3 worm cellular contexts compared by ENCODE assay signal in genomic region chrV:10729456-10729904, ce11.
TF ChIP-seq lines count a peak whose summit lies in the region.

No protein-coding gene starts in this region.

TF ChIP-seq in whole organism, L1 larva, 84 proteins besides CTCF, POLR2A, EP300 and RAD21 (continued from another document):
- no peak for TF ChIP-seq zag-1 (tag; optimal IDR thresholded peaks at IDR 0.05; lab: Kevin White, UChicago)
- TF ChIP-seq C34B4.2 (tag; optimal IDR thresholded peaks at IDR 0.05; lab: Kevin White, UChicago): no peak
- TF ChIP-seq skn-1 (tag; optimal IDR thresholded peaks at IDR 0.05; lab: Kevin White, UChicago): peak; percentile 12
- no peak for TF ChIP-seq efl-1 (optimal IDR thresholded peaks at IDR 0.05; lab: Kevin White, UChicago)
- peak in 1 of 2 experiments; percentile 94 for TF ChIP-seq efl-1 (GFP tag; optimal IDR thresholded peaks at IDR 0.05 in 1 of 2; lab: Kevin White, UChicago)
- peak in 1 of 2 experiments; percentile 64 for TF ChIP-seq lin-35 (GFP tag; optimal IDR thresholded peaks at IDR 0.05; lab: Kevin White, UChicago)
- TF ChIP-seq xbp-1 (tag; optimal IDR thresholded peaks at IDR 0.05; lab: Kevin White, UChicago): no peak
- peak; percentile 84 for TF ChIP-seq nhr-20 (tag; optimal IDR thresholded peaks at IDR 0.05; lab: Kevin White, UChicago)
- TF ChIP-seq hpl-2 (GFP tag; optimal IDR thresholded peaks at IDR 0.05; lab: Kevin White, UChicago): peak; percentile 21
- TF ChIP-seq mdl-1 (tag; optimal IDR thresholded peaks at IDR 0.05; lab: Kevin White, UChicago): peak in 1 of 2 experiments; percentile 72
- TF ChIP-seq elt-2 (tag; optimal IDR thresholded peaks at IDR 0.05; lab: Kevin White, UChicago): peak; percentile 92
- TF ChIP-seq blmp-1 (tag; optimal IDR thresholded peaks at IDR 0.05; lab: Kevin White, UChicago): peak; percentile 68
- peak; percentile 47 for TF ChIP-seq tbx-2 (tag; optimal IDR thresholded peaks at IDR 0.05; lab: Kevin White, UChicago)
- TF ChIP-seq elt-3 (tag; optimal IDR thresholded peaks at IDR 0.05; lab: Kevin White, UChicago): peak in 2 of 6 experiments; percentile 16 to 57
- no peak for TF ChIP-seq ztf-11 (tag; optimal IDR thresholded peaks at IDR 0.05; lab: Kevin White, UChicago)

TF ChIP-seq in whole organism, L2 larva, 48 proteins besides CTCF, POLR2A, EP300 and RAD21 (continued from another document):
- peak; percentile 46 for TF ChIP-seq blmp-1 (tag; optimal IDR thresholded peaks at IDR 0.05; lab: Kevin White, UChicago; ENCODE audit: insufficient read depth)
- TF ChIP-seq nhr-21 (tag; optimal IDR thresholded peaks at IDR 0.05; lab: Kevin White, UChicago): peak; percentile 25
- no peak for TF ChIP-seq nhr-237 (tag; optimal IDR thresholded peaks at IDR 0.05; lab: Kevin White, UChicago)
- TF ChIP-seq ztf-4 (tag; optimal IDR thresholded peaks at IDR 0.05; lab: Kevin White, UChicago): no peak
- peak; percentile 34 for TF ChIP-seq gmeb-1 (tag; optimal IDR thresholded peaks at IDR 0.05; lab: Kevin White, UChicago)
- peak; percentile 74 for TF ChIP-seq egl-27 (tag; optimal IDR thresholded peaks at IDR 0.05; lab: Kevin White, UChicago)
- TF ChIP-seq mbf-1 (tag; optimal IDR thresholded peaks at IDR 0.05; lab: Kevin White, UChicago): no peak
- TF ChIP-seq nhr-6 (tag; optimal IDR thresholded peaks at IDR 0.05; lab: Kevin White, UChicago): no peak
- TF ChIP-seq mab-5 (tag; optimal IDR thresholded peaks at IDR 0.05; lab: Kevin White, UChicago): no peak
- TF ChIP-seq aly-2 (tag; optimal IDR thresholded peaks at IDR 0.05; lab: Kevin White, UChicago): no peak
- peak; percentile 61 for TF ChIP-seq crh-2 (tag; optimal IDR thresholded peaks at IDR 0.05; lab: Kevin White, UChicago)
- TF ChIP-seq ztf-11 (tag; optimal IDR thresholded peaks at IDR 0.05; lab: Kevin White, UChicago): no peak
- TF ChIP-seq zag-1 (tag; optimal IDR thresholded peaks at IDR 0.05; lab: Kevin White, UChicago): no peak
- no peak for TF ChIP-seq ztf-1 (GFP tag; conservative IDR thresholded peaks at IDR 0.05; lab: Robert Waterston, UW)
- TF ChIP-seq Y55F3AM.14 (GFP tag; optimal IDR thresholded peaks at IDR 0.05; lab: Kevin White, UChicago): peak; percentile 78
- TF ChIP-seq elt-1 (tag; optimal IDR thresholded peaks at IDR 0.05; lab: Kevin White, UChicago): no peak
- no peak for TF ChIP-seq nhr-11 (tag; optimal IDR thresholded peaks at IDR 0.05; lab: Kevin White, UChicago)
- no peak for TF ChIP-seq C34F6.9 (tag; optimal IDR thresholded peaks at IDR 0.05; lab: Kevin White, UChicago)
- TF ChIP-seq ama-1 (optimal IDR thresholded peaks at IDR 0.05; lab: Kevin White, UChicago): no peak
- TF ChIP-seq ZK546.5 (tag; optimal IDR thresholded peaks at IDR 0.05; lab: Kevin White, UChicago): no peak
- no peak for TF ChIP-seq skn-1 (tag; optimal IDR thresholded peaks at IDR 0.05; lab: Kevin White, UChicago)
- TF ChIP-seq nhr-129 (tag; optimal IDR thresholded peaks at IDR 0.05; lab: Kevin White, UChicago): peak; percentile 71
- no peak for TF ChIP-seq lin-13 (GFP tag; optimal IDR thresholded peaks at IDR 0.05; lab: Kevin White, UChicago)
- TF ChIP-seq F13H6.1 (tag; optimal IDR thresholded peaks at IDR 0.05; lab: Kevin White, UChicago): peak; percentile 60
- TF ChIP-seq peb-1 (tag; optimal IDR thresholded peaks at IDR 0.05; lab: Kevin White, UChicago): no peak
- no peak for TF ChIP-seq lin-39 (tag; optimal IDR thresholded peaks at IDR 0.05; lab: Kevin White, UChicago)
- TF ChIP-seq nhr-12 (tag; optimal IDR thresholded peaks at IDR 0.05; lab: Kevin White, UChicago): no peak

TF ChIP-seq in whole organism, L4 larva, 104 proteins besides CTCF, POLR2A, EP300 and RAD21 (continued from another document):
- peak in 1 of 2 experiments; percentile 86 for TF ChIP-seq unc-62 (GFP tag; optimal IDR thresholded peaks at IDR 0.05 in 1 of 2; lab: Kevin White, UChicago)
- no peak for TF ChIP-seq unc-62 (tag; optimal IDR thresholded peaks at IDR 0.05; lab: Kevin White, UChicago)
- TF ChIP-seq lsy-2 (tag; optimal IDR thresholded peaks at IDR 0.05; lab: Kevin White, UChicago): peak in 1 of 2 experiments; percentile 47
- TF ChIP-seq lin-29 (GFP tag; IDR thresholded peaks at IDR 0.05; lab: Robert Waterston, UW): no peak
- no peak for TF ChIP-seq F37D6.2 (tag; optimal IDR thresholded peaks at IDR 0.05; lab: Kevin White, UChicago)
- TF ChIP-seq nhr-6 (tag; optimal IDR thresholded peaks at IDR 0.05; lab: Kevin White, UChicago): no peak
- TF ChIP-seq egl-27 (tag; optimal IDR thresholded peaks at IDR 0.05; lab: Kevin White, UChicago): no peak
- 0 out of 2 replicates have a peak, but pooled peaks have one; percentile 11 for TF ChIP-seq pha-4 (GFP tag; IDR thresholded peaks at IDR 0.05; lab: Robert Waterston, UW)
- TF ChIP-seq pha-4 (tag; optimal IDR thresholded peaks at IDR 0.05; lab: Kevin White, UChicago): no peak
- peak in 1 of 2 experiments; percentile 10 for TF ChIP-seq hif-1 (tag; optimal IDR thresholded peaks at IDR 0.05; lab: Kevin White, UChicago)
- peak; percentile 29 for TF ChIP-seq mes-2 (tag; optimal IDR thresholded peaks at IDR 0.05; lab: Kevin White, UChicago; ENCODE audit: poor library complexity, severe bottlenecking)
- peak; percentile 23 for TF ChIP-seq gei-8 (GFP tag; optimal IDR thresholded peaks at IDR 0.05; lab: Kevin White, UChicago)
- TF ChIP-seq nhr-28 (tag; optimal IDR thresholded peaks at IDR 0.05; lab: Kevin White, UChicago): peak; percentile 99
- peak; percentile 43 for TF ChIP-seq dve-1 (tag; optimal IDR thresholded peaks at IDR 0.05; lab: Kevin White, UChicago; ENCODE audit: insufficient read depth)
- TF ChIP-seq lin-15B (tag; optimal IDR thresholded peaks at IDR 0.05; lab: Kevin White, UChicago): no peak
- TF ChIP-seq hlh-30 (tag; optimal IDR thresholded peaks at IDR 0.05; lab: Kevin White, UChicago; ENCODE audit: insufficient read depth): peak; percentile 76
- no peak for TF ChIP-seq ztf-11 (tag; optimal IDR thresholded peaks at IDR 0.05; lab: Kevin White, UChicago)
- peak; percentile 53 for TF ChIP-seq nhr-10 (tag; optimal IDR thresholded peaks at IDR 0.05; lab: Kevin White, UChicago)
- TF ChIP-seq daf-16 (GFP tag; optimal IDR thresholded peaks at IDR 0.05; lab: Kevin White, UChicago): no peak
- peak; percentile 80 for TF ChIP-seq daf-16 (tag; optimal IDR thresholded peaks at IDR 0.05; lab: Kevin White, UChicago)
- TF ChIP-seq pqm-1 (tag; optimal IDR thresholded peaks at IDR 0.05; lab: Kevin White, UChicago): peak; percentile 84
- TF ChIP-seq nhr-48 (tag; optimal IDR thresholded peaks at IDR 0.05; lab: Kevin White, UChicago): peak; percentile 91
- TF ChIP-seq dmd-6 (GFP tag; IDR thresholded peaks at IDR 0.05; lab: Robert Waterston, UW): peak; percentile 87
- peak; percentile 46 for TF ChIP-seq cey-2 (tag; optimal IDR thresholded peaks at IDR 0.05; lab: Kevin White, UChicago; ENCODE audit: borderline replicate concordance, insufficient read depth)
- peak; percentile 42 for TF ChIP-seq mep-1 (tag; optimal IDR thresholded peaks at IDR 0.05; lab: Kevin White, UChicago)
- no peak for TF ChIP-seq nhr-25 (tag; optimal IDR thresholded peaks at IDR 0.05; lab: Kevin White, UChicago; ENCODE audit: borderline replicate concordance, insufficient read depth)
- TF ChIP-seq lim-7 (GFP tag; IDR thresholded peaks at IDR 0.05; lab: Robert Waterston, UW): no peak
- TF ChIP-seq mdl-1 (tag; optimal IDR thresholded peaks at IDR 0.05; lab: Kevin White, UChicago): peak; percentile 59 to 75
- TF ChIP-seq F26F4.8 (GFP tag; conservative IDR thresholded peaks at IDR 0.05; lab: Robert Waterston, UW): no peak
- TF ChIP-seq nhr-102 (tag; optimal IDR thresholded peaks at IDR 0.05; lab: Kevin White, UChicago): peak; percentile 39
- peak; percentile 14 for TF ChIP-seq nhr-77 (tag; optimal IDR thresholded peaks at IDR 0.05; lab: Kevin White, UChicago)
TF ChIP-seq in whole organism, L4 larva: peak in this region for 28.
